Worm (Caenorhabditis elegans): ENCODE data around the gene C34D4.2.

DNA sequence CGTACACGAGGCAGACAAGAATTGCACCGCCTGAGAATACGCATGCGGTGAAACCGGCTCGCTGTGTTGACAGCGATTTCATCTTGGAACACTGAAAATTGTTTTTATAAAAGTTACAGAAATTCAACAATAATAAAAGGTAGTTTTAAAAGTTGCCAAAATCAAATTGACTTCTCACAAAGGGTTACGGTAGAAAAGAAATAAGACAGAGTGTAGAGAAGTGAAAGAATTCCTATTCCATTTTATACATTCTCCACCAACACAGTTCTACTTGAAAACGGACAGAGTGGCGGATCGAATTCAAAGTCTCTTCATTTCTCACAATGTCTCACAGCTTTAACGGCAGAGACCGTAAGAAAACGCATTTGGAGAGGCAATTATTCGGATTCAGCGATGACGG, 2.0 kb upstream of the C34D4.2 start, which contains the start of gene col-113:
- TF ChIP-seq sea-1 (GFP tag; conservative IDR thresholded peaks at IDR 0.05) (no peak), ceh-13 (GFP tag; optimal IDR thresholded peaks at IDR 0.05) (no peak), aly-1 (tag; optimal IDR thresholded peaks at IDR 0.05) (no peak), tbx-37 (GFP tag; conservative IDR thresholded peaks at IDR 0.05) (no peak), ama-1 (optimal IDR thresholded peaks at IDR 0.05) (no peak), F13C5.2 (tag; optimal IDR thresholded peaks at IDR 0.05) (no peak), flt-1 (GFP tag; IDR thresholded peaks at IDR 0.05) (no peak), B0310.2 (tag; optimal IDR thresholded peaks at IDR 0.05) (no peak), hmbx-1 (tag; optimal IDR thresholded peaks at IDR 0.05) (no peak)
